Fruit fly (Drosophila melanogaster) whole organism, wandering third instar larva: ENCODE measurements around the gene CG45546.

Experiments used
- Abd-B ChIP-seq: fragments of >200 bp; optimal IDR thresholded peaks from 2 replicates; lab custom pipeline; 2017; ENCODE audit warnings: missing biosample characterization, missing genetic modification characterization
- CG32264 ChIP-seq: fragments of 200-800 bp; sonication (Bioruptor generic); optimal IDR thresholded peaks from 2 replicates; lab custom pipeline; 2016; ENCODE audit warnings: missing biosample characterization, missing genetic modification characterization
- CG9705 ChIP-seq: fragments of 200-800 bp; sonication (Bioruptor generic); optimal IDR thresholded peaks from 2 replicates; lab custom pipeline; 2018; ENCODE audit warnings: missing biosample characterization, mild to moderate bottlenecking, missing genetic modification characterization
- Dfd ChIP-seq: fragments of >200 bp; optimal IDR thresholded peaks from 2 replicates; lab custom pipeline; 2017; ENCODE audit warnings: missing biosample characterization, missing genetic modification characterization
- Dif ChIP-seq: fragments of 200-275, 200-300 bp; sonication (Bioruptor generic); optimal IDR thresholded peaks from 2 replicates; lab custom pipeline; 2018; ENCODE audit warnings: missing biosample characterization, missing genetic modification characterization; ENCODE audit not compliant: partially characterized antibody
- GATAd ChIP-seq: sonication (Bioruptor generic); optimal IDR thresholded peaks from 2 replicates; lab custom pipeline; 2016; ENCODE audit warnings: missing biosample characterization, missing genetic modification characterization
- Hnf4 ChIP-seq: fragments of 200-800 bp; sonication (Bioruptor generic); optimal IDR thresholded peaks from 2 replicates; lab custom pipeline; 2016; ENCODE audit warnings: missing biosample characterization, mild to moderate bottlenecking, missing genetic modification characterization
- OdsH ChIP-seq: fragments of 200-800 bp; sonication (Bioruptor generic); optimal IDR thresholded peaks from 2 replicates; lab custom pipeline; 2016; ENCODE audit warnings: missing biosample characterization, mild to moderate bottlenecking, missing genetic modification characterization
- Rel ChIP-seq, 2 experiments: fragments of 200-800 bp; sonication (Bioruptor generic) in 1 of 2; optimal IDR thresholded peaks; 2 replicates in 1 of 2; 3 replicates in 1 of 2; lab custom pipeline; 2016 to 2019; ENCODE audit warnings: mild to moderate bottlenecking in 2 of 2, missing biosample characterization in 2 of 2, missing genetic modification characterization in 2 of 2, moderate library complexity in 1 of 2
- Sp1 ChIP-seq: fragments of 200-800 bp; sonication (Bioruptor generic); optimal IDR thresholded peaks from 3 replicates; lab custom pipeline; 2019; ENCODE audit warnings: missing biosample characterization, mild to moderate bottlenecking, missing genetic modification characterization, moderate library complexity
- br ChIP-seq: fragments of 200-800 bp; sonication (Bioruptor generic); optimal IDR thresholded peaks from 2 replicates; lab custom pipeline; 2016; ENCODE audit warnings: missing biosample characterization, missing genetic modification characterization
- brk ChIP-seq: fragments of 200-800 bp; sonication (Bioruptor generic); optimal IDR thresholded peaks from 2 replicates; lab custom pipeline; 2016; ENCODE audit warnings: missing biosample characterization, mild to moderate bottlenecking, missing genetic modification characterization
- dl ChIP-seq, 2 experiments: fragments of 175-275, 200-275 bp in 1 of 2; fragments of 200-275 bp in 1 of 2; sonication (Bioruptor generic); optimal IDR thresholded peaks; lab custom pipeline; 2018; ENCODE audit warnings: mild to moderate bottlenecking in 2 of 2, missing biosample characterization in 2 of 2, missing genetic modification characterization in 2 of 2, moderate library complexity in 2 of 2; ENCODE audit not compliant: partially characterized antibody in 2 of 2, insufficient read depth in 1 of 2
- dmrt93B ChIP-seq: fragments of 200-800 bp; sonication (Bioruptor generic); optimal IDR thresholded peaks from 2 replicates; lab custom pipeline; 2018; ENCODE audit warnings: missing biosample characterization, mild to moderate bottlenecking, missing genetic modification characterization
- foxo ChIP-seq, 2 experiments: fragments of 200-800 bp; sonication (Bioruptor generic); optimal IDR thresholded peaks; 2 replicates in 1 of 2; 3 replicates in 1 of 2; lab custom pipeline; 2016 to 2017; ENCODE audit warnings: missing biosample characterization in 2 of 2, missing genetic modification characterization in 2 of 2
- fru ChIP-seq: fragments of 200-800 bp; sonication (Bioruptor generic); optimal IDR thresholded peaks from 3 replicates; lab custom pipeline; 2016; ENCODE audit warnings: missing biosample characterization, mild to moderate bottlenecking, missing genetic modification characterization
- h ChIP-seq: fragments of 200-800 bp; sonication (Bioruptor generic); optimal IDR thresholded peaks from 3 replicates; lab custom pipeline; 2016; ENCODE audit warnings: missing biosample characterization, mild to moderate bottlenecking, missing genetic modification characterization
- jim ChIP-seq: fragments of 175-275, 200-325 bp; sonication (Bioruptor generic); optimal IDR thresholded peaks from 2 replicates; lab custom pipeline; 2016; ENCODE audit warnings: missing biosample characterization, mild to moderate bottlenecking, missing genetic modification characterization
- psq ChIP-seq: fragments of 200-800 bp; sonication (Bioruptor generic); optimal IDR thresholded peaks from 3 replicates; lab custom pipeline; 2017; ENCODE audit warnings: missing biosample characterization, mild to moderate bottlenecking, missing genetic modification characterization, moderate library complexity
- tai ChIP-seq: sonication (Bioruptor generic); optimal IDR thresholded peaks from 2 replicates; lab custom pipeline; 2016; ENCODE audit warnings: missing biosample characterization, missing genetic modification characterization
- woc ChIP-seq: sonication (Bioruptor generic); optimal IDR thresholded peaks from 2 replicates; lab custom pipeline; 2016; ENCODE audit warnings: missing biosample characterization, mild to moderate bottlenecking, missing genetic modification characterization

CG45546 gene

dm6 chr3R:29353487-29353886, 15.7 kb upstream of the CG45546 start:
- TF ChIP-seq Dif (GFP tag; lab: Kevin White, UChicago) (no peak), Sp1 (GFP tag; lab: Kevin White, UChicago) (no peak), Abd-B (GFP tag; lab: Kevin White, UChicago) (no peak), OdsH (no peak), jim (GFP tag; lab: Kevin White, UChicago) (no peak)

- peak; percentile 95 for TF ChIP-seq Dfd (GFP tag; lab: Kevin White, UChicago)
- TF ChIP-seq dl (GFP tag; optimal IDR thresholded peaks at IDR 0.05; lab: Kevin White, UChicago; ENCODE audit: insufficient read depth in 1 of 2, partially characterized antibody in 2 of 2) = no peak
- TF ChIP-seq, all 38 proteins: peak for 1
Observed at dm6 chr3R:29362391-29362790, 6.7 kb upstream of the CG45546 start.

- TF ChIP-seq foxo (GFP tag; optimal IDR thresholded peaks at IDR 0.05; lab: Kevin White, UChicago) (peak in 1 of 2 experiments; percentile 5), fru (GFP tag; lab: Kevin White, UChicago) (peak; percentile 14), h (no peak)
Observed at dm6 chr3R:29372497-29373218, 3.5 kb downstream of the CG45546 start.

dm6 chr3R:29375397-29376014, 6.4 kb downstream of the CG45546 start:
- no peak for TF ChIP-seq Hnf4 (GFP tag; lab: Kevin White, UChicago)
- no peak for TF ChIP-seq br
- TF ChIP-seq OdsH = no peak
- no peak for TF ChIP-seq Dif (GFP tag; lab: Kevin White, UChicago)
- TF ChIP-seq Rel (GFP tag; optimal IDR thresholded peaks at IDR 0.05; lab: Kevin White, UChicago) = no peak
- TF ChIP-seq Rel (tag; optimal IDR thresholded peaks at IDR 0.05; lab: Kevin White, UChicago) = no peak
- TF ChIP-seq GATAd = no peak
- TF ChIP-seq Sp1 (GFP tag; lab: Kevin White, UChicago) = no peak
- no peak for TF ChIP-seq CG32264 (GFP tag; lab: Kevin White, UChicago)
- no peak for TF ChIP-seq tai (GFP tag; lab: Kevin White, UChicago)
- no peak for TF ChIP-seq brk (GFP tag; lab: Kevin White, UChicago)
- TF ChIP-seq woc (GFP tag; lab: Kevin White, UChicago) = no peak
- no peak for TF ChIP-seq fru (GFP tag; lab: Kevin White, UChicago)
- TF ChIP-seq psq (GFP tag; lab: Kevin White, UChicago) = no peak
- no peak for TF ChIP-seq dl (GFP tag; optimal IDR thresholded peaks at IDR 0.05; lab: Kevin White, UChicago; ENCODE audit: insufficient read depth in 1 of 2, partially characterized antibody in 2 of 2)
- TF ChIP-seq dmrt93B (GFP tag; lab: Kevin White, UChicago) = no peak
- TF ChIP-seq, all 38 proteins: peak for 0

- no peak for TF ChIP-seq CG9705 (GFP tag; lab: Kevin White, UChicago)
- TF ChIP-seq psq (GFP tag; lab: Kevin White, UChicago) = no peak
Observed at dm6 chr3R:29377342-29377741, 8.2 kb downstream of the CG45546 start, which contains the start of gene Ptp99A. Gene Ptp99A, plus strand, starts transcription at chr3R:29377646.
